Worm (Caenorhabditis elegans) whole organism, early embryonic: ENCODE results near the gene ZC373.5.

Experiments used
- B0310.2 ChIP-seq: sonication (generic microtip); optimal IDR thresholded peaks from 2 replicates; lab custom pipeline; 2016; ENCODE audit warnings: mild to moderate bottlenecking, missing genetic modification characterization, missing compliant biosample characterization
- F13C5.2 ChIP-seq: sonication (generic microtip); optimal IDR thresholded peaks from 2 replicates; lab custom pipeline; 2017; ENCODE audit warnings: mild to moderate bottlenecking, missing genetic modification characterization, inconsistent platforms, missing compliant biosample characterization
- aly-1 ChIP-seq: sonication (generic microtip); optimal IDR thresholded peaks from 2 replicates; lab custom pipeline; 2016; ENCODE audit warnings: missing genetic modification characterization, missing compliant biosample characterization
- ama-1 ChIP-seq: fragments of 150-350 bp; optimal IDR thresholded peaks from 2 replicates; lab custom pipeline; 2014
- ceh-13 ChIP-seq: fragments of 200-800 bp; sonication (Bioruptor generic); optimal IDR thresholded peaks from 2 replicates; lab custom pipeline; 2018; ENCODE audit warnings: mild to moderate bottlenecking, missing genetic modification characterization, missing compliant biosample characterization
- flt-1 ChIP-seq: fragments of 200-800 bp; sonication (Bioruptor generic); IDR thresholded peaks from 2 replicates; pipeline ENCODE4 v1.3.6; 2022; ENCODE audit warnings: missing genetic modification characterization, missing compliant biosample characterization
- pes-1 ChIP-seq: fragments of 200-800 bp; sonication (Bioruptor generic); IDR thresholded peaks from 2 replicates; pipeline ENCODE4 v1.3.6; 2022; ENCODE audit warnings: missing genetic modification reagents, missing genetic modification characterization, missing compliant biosample characterization
- sea-1 ChIP-seq: fragments of 200-800 bp; sonication (Bioruptor generic); conservative IDR thresholded peaks from 2 replicates; pipeline ENCODE4 v1.3.6; 2022; ENCODE audit warnings: missing genetic modification characterization, missing compliant biosample characterization
- tbx-11 ChIP-seq: fragments of 200-800 bp; sonication (Bioruptor generic); IDR thresholded peaks from 2 replicates; pipeline ENCODE4 v1.3.6; 2022; ENCODE audit warnings: missing genetic modification characterization, missing compliant biosample characterization
- tbx-37 ChIP-seq: fragments of 200-800 bp; sonication (Bioruptor generic); conservative IDR thresholded peaks from 2 replicates; pipeline ENCODE4 v1.3.6; 2022; ENCODE audit warnings: missing genetic modification reagents, missing genetic modification characterization, missing compliant biosample characterization
- tra-4 ChIP-seq: sonication (generic microtip); optimal IDR thresholded peaks from 2 replicates; lab custom pipeline; 2017; ENCODE audit warnings: missing genetic modification characterization, missing compliant biosample characterization

ce11 chrX:10095145-10095544, 21.0 kb upstream of the ZC373.5 start, which contains the start of gene flp-2:
- TF ChIP-seq F13C5.2 (no peak), flt-1 (GFP tag; lab: Robert Waterston, UW) (no peak), ama-1 (no peak), tbx-11 (GFP tag; lab: Robert Waterston, UW) (no peak), ceh-13 (GFP tag; lab: Kevin White, UChicago) (no peak), sea-1 (GFP tag; lab: Robert Waterston, UW) (no peak), B0310.2 (tag; lab: Kevin White, UChicago) (no peak), tra-4 (tag; lab: Kevin White, UChicago) (no peak), tbx-37 (GFP tag; lab: Robert Waterston, UW) (no peak), pes-1 (GFP tag; lab: Robert Waterston, UW) (no peak), aly-1 (tag; lab: Kevin White, UChicago) (no peak)
